Fruit fly (Drosophila melanogaster): ENCODE measurements around the gene CG17625.

- TF ChIP-seq CG8119 (GFP tag; IDR thresholded peaks at IDR 0.05) (no peak), CG3919 (GFP tag; optimal IDR thresholded peaks at IDR 0.05) (no peak), OdsH (GFP tag; optimal IDR thresholded peaks at IDR 0.05) (no peak), pdm3 (GFP tag; optimal IDR thresholded peaks at IDR 0.05) (no peak), CG11762 (GFP tag; optimal IDR thresholded peaks at IDR 0.05; ENCODE audit: insufficient read depth) (no peak), CG3032 (tag; optimal IDR thresholded peaks at IDR 0.05) (no peak), CG10669 (GFP tag; optimal IDR thresholded peaks at IDR 0.05) (no peak), salr (GFP tag; optimal IDR thresholded peaks at IDR 0.05) (no peak), CG4318 (GFP tag; optimal IDR thresholded peaks at IDR 0.05) (no peak), Hr38 (GFP tag; optimal IDR thresholded peaks at IDR 0.05) (no peak), CG16779 (tag; optimal IDR thresholded peaks at IDR 0.05) (no peak), CG6163 (GFP tag; IDR thresholded peaks at IDR 0.05) (no peak), Hr39 (GFP tag; optimal IDR thresholded peaks at IDR 0.05) (no peak), lz (GFP tag; optimal IDR thresholded peaks at IDR 0.05) (no peak)
These were observed 13.8 kb upstream of the CG17625 start for dm6 chr3R:22672695-22673346.
